Worm (Caenorhabditis elegans) whole organism, L4 larva: ENCODE measurements around the gene F45E1.5.

Source experiments
- D1046.2 ChIP-seq: fragments of 200-800 bp; sonication (Bioruptor generic); IDR thresholded peaks from 2 replicates; pipeline ENCODE4 v1.3.6; 2022; ENCODE audit warnings: missing genetic modification characterization, missing compliant biosample characterization
- F10B5.3 ChIP-seq: sonication (generic microtip); optimal IDR thresholded peaks from 2 replicates; lab custom pipeline; 2016; ENCODE audit warnings: mild to moderate bottlenecking, missing genetic modification characterization, missing compliant biosample characterization
- F26F4.8 ChIP-seq: fragments of 200-800 bp; sonication (Bioruptor generic); conservative IDR thresholded peaks from 2 replicates; pipeline ENCODE4 v1.3.6; 2022; ENCODE audit warnings: missing genetic modification characterization, missing compliant biosample characterization
- F37D6.2 ChIP-seq: sonication (generic microtip); optimal IDR thresholded peaks from 2 replicates; lab custom pipeline; 2016; ENCODE audit warnings: mild to moderate bottlenecking, missing genetic modification characterization, missing compliant biosample characterization
- F44E2.7 ChIP-seq: fragments of 200-800 bp; sonication (Bioruptor generic); IDR thresholded peaks from 2 replicates; pipeline ENCODE4 v2.1.2; 2022; ENCODE audit warnings: missing genetic modification characterization, missing compliant biosample characterization
- F49E8.2 ChIP-seq: sonication (generic microtip); optimal IDR thresholded peaks from 2 replicates; lab custom pipeline; 2016; ENCODE audit warnings: missing compliant biosample characterization, mild to moderate bottlenecking, missing genetic modification characterization, borderline replicate concordance
- R02D3.7 ChIP-seq: fragments of 150-350 bp; sonication (generic microtip); optimal IDR thresholded peaks from 3 replicates; lab custom pipeline; 2014; ENCODE audit warnings: missing biosample characterization, missing genetic modification characterization
- Y5F2A.4 ChIP-seq: fragments of 200-800 bp; sonication (Bioruptor generic); optimal IDR thresholded peaks from 2 replicates; lab custom pipeline; 2018; ENCODE audit warnings: mild to moderate bottlenecking, missing genetic modification characterization, missing compliant biosample characterization
- Y75B8A.6 ChIP-seq: fragments of 200-800 bp; sonication (Bioruptor generic); IDR thresholded peaks from 2 replicates; pipeline ENCODE4 v1.3.6; 2022; ENCODE audit warnings: missing genetic modification reagents, missing genetic modification characterization, missing compliant biosample characterization
- ZK546.5 ChIP-seq, 2 experiments: sonication (generic microtip); optimal IDR thresholded peaks; 2 replicates each; lab custom pipeline; 2017; ENCODE audit warnings: missing biosample characterization in 2 of 2, missing genetic modification characterization in 2 of 2
- ama-1 ChIP-seq: fragments of 150-350 bp; optimal IDR thresholded peaks from 2 replicates; lab custom pipeline; 2014; ENCODE audit warnings: inconsistent platforms, mixed read lengths
- ceh-20 ChIP-seq: fragments of 200-800 bp; sonication (Bioruptor generic); IDR thresholded peaks from 2 replicates; pipeline ENCODE4 v1.3.6; 2022; ENCODE audit warnings: missing genetic modification reagents, missing genetic modification characterization, missing compliant biosample characterization
- ceh-28 ChIP-seq: fragments of 150-350 bp; optimal IDR thresholded peaks from 2 replicates; lab custom pipeline; 2014; ENCODE audit warnings: missing biosample characterization, missing genetic modification reagents, missing genetic modification characterization
- ceh-32 ChIP-seq: sonication (generic microtip); optimal IDR thresholded peaks from 2 replicates; lab custom pipeline; 2016; ENCODE audit warnings: mild to moderate bottlenecking, missing genetic modification characterization, missing compliant biosample characterization; ENCODE audit not compliant: poor library complexity
- ceh-44 ChIP-seq: fragments of 200-800 bp; sonication (Bioruptor generic); IDR thresholded peaks from 2 replicates; pipeline ENCODE4 v1.3.6; 2022; ENCODE audit warnings: missing genetic modification reagents, missing genetic modification characterization, missing compliant biosample characterization
- ces-1 ChIP-seq: fragments of 150-350 bp; sonication (generic microtip); optimal IDR thresholded peaks from 4 replicates; lab custom pipeline; 2014; ENCODE audit warnings: missing biosample characterization, missing genetic modification reagents, missing genetic modification characterization
- ctbp-1 ChIP-seq: fragments of 200-800 bp; sonication (Bioruptor generic); IDR thresholded peaks from 2 replicates; pipeline ENCODE4 v1.3.6; 2022; ENCODE audit warnings: missing genetic modification reagents, missing genetic modification characterization, missing compliant biosample characterization
- daf-12 ChIP-seq: fragments of 150-350 bp; optimal IDR thresholded peaks from 2 replicates; lab custom pipeline; 2014; ENCODE audit warnings: missing biosample characterization, missing genetic modification reagents, missing genetic modification characterization
- daf-16 ChIP-seq, 3 experiments: sonication (generic microtip); optimal IDR thresholded peaks; 2 replicates each; lab custom pipeline; 2016 to 2017; ENCODE audit warnings: missing genetic modification characterization in 3 of 3, missing genetic modification reagents in 3 of 3, mild to moderate bottlenecking in 2 of 3, missing compliant biosample characterization in 2 of 3, missing biosample characterization in 1 of 3, moderate library complexity in 1 of 3
- daf-19 ChIP-seq: fragments of 200-800 bp; sonication (Bioruptor generic); conservative IDR thresholded peaks from 2 replicates; pipeline ENCODE4 v1.3.6; 2022; ENCODE audit warnings: missing genetic modification characterization, missing compliant biosample characterization
- dmd-8 ChIP-seq: fragments of 200-800 bp; sonication (Bioruptor generic); IDR thresholded peaks from 2 replicates; pipeline ENCODE4 v1.3.6; 2022; ENCODE audit warnings: missing genetic modification characterization, missing compliant biosample characterization
- dpl-1 ChIP-seq: fragments of 150-350 bp; optimal IDR thresholded peaks from 2 replicates; lab custom pipeline; 2014; ENCODE audit warnings: missing biosample characterization, missing genetic modification reagents, missing genetic modification characterization
- duxl-1 ChIP-seq: sonication (generic microtip); optimal IDR thresholded peaks from 2 replicates; lab custom pipeline; 2016; ENCODE audit warnings: mild to moderate bottlenecking, missing genetic modification characterization, moderate library complexity, missing compliant biosample characterization; ENCODE audit not compliant: poor library complexity
- dve-1 ChIP-seq: sonication (generic microtip); optimal IDR thresholded peaks from 2 replicates; lab custom pipeline; 2017; ENCODE audit warnings: antibody characterized with exemption, mild to moderate bottlenecking, missing genetic modification characterization, missing compliant biosample characterization; ENCODE audit not compliant: insufficient read depth
- fkh-10 ChIP-seq: fragments of 150-350 bp; optimal IDR thresholded peaks from 2 replicates; lab custom pipeline; 2014; ENCODE audit warnings: missing biosample characterization, missing genetic modification reagents, missing genetic modification characterization
- gei-8 ChIP-seq: fragments of 200-800 bp; sonication (Bioruptor generic); optimal IDR thresholded peaks from 2 replicates; lab custom pipeline; 2018; ENCODE audit warnings: mild to moderate bottlenecking, missing genetic modification characterization, missing compliant biosample characterization
- hif-1 ChIP-seq, 2 experiments: sonication (generic microtip); optimal IDR thresholded peaks; 2 replicates each; lab custom pipeline; 2016 to 2017; ENCODE audit warnings: missing compliant biosample characterization in 2 of 2, missing genetic modification characterization in 2 of 2, missing genetic modification reagents in 2 of 2, missing genotype in 2 of 2, mild to moderate bottlenecking in 1 of 2
- hlh-11 ChIP-seq: fragments of 200-800 bp; sonication (Bioruptor generic); optimal IDR thresholded peaks from 2 replicates; lab custom pipeline; 2018; ENCODE audit warnings: mild to moderate bottlenecking, missing genetic modification characterization, missing compliant biosample characterization
- hlh-30 ChIP-seq: sonication (generic microtip); optimal IDR thresholded peaks from 2 replicates; lab custom pipeline; 2017; ENCODE audit warnings: antibody characterized with exemption, mild to moderate bottlenecking, missing genetic modification characterization, missing compliant biosample characterization; ENCODE audit not compliant: insufficient read depth
- lim-7 ChIP-seq: fragments of 200-800 bp; sonication (Bioruptor generic); IDR thresholded peaks from 2 replicates; pipeline ENCODE4 v1.3.6; 2022; ENCODE audit warnings: missing genetic modification characterization, missing compliant biosample characterization
- madf-9 ChIP-seq: fragments of 200-800 bp; sonication (Bioruptor generic); conservative IDR thresholded peaks from 2 replicates; pipeline ENCODE4 v1.3.6; 2022; ENCODE audit warnings: missing genetic modification reagents, missing genetic modification characterization, missing compliant biosample characterization
- mes-2 ChIP-seq: sonication (generic microtip); optimal IDR thresholded peaks from 2 replicates; lab custom pipeline; 2016; ENCODE audit warnings: missing genotype, mild to moderate bottlenecking, missing genetic modification characterization, missing compliant biosample characterization; ENCODE audit not compliant: poor library complexity, severe bottlenecking
- mxl-2 ChIP-seq: fragments of 200-800 bp; sonication (Bioruptor generic); conservative IDR thresholded peaks from 2 replicates; pipeline ENCODE4 v1.3.6; 2022; ENCODE audit warnings: missing genetic modification reagents, missing genetic modification characterization, missing compliant biosample characterization
- mxl-3 ChIP-seq: fragments of 200-800 bp; sonication (Bioruptor generic); optimal IDR thresholded peaks from 2 replicates; lab custom pipeline; 2018; ENCODE audit warnings: mild to moderate bottlenecking, missing genetic modification characterization, missing compliant biosample characterization
- nhr-10 ChIP-seq: fragments of 150-350 bp; optimal IDR thresholded peaks from 2 replicates; lab custom pipeline; 2014; ENCODE audit warnings: missing biosample characterization, missing genetic modification characterization
- nhr-102 ChIP-seq: sonication (generic microtip); optimal IDR thresholded peaks from 2 replicates; lab custom pipeline; 2016; ENCODE audit warnings: mild to moderate bottlenecking, missing genetic modification characterization, moderate library complexity, missing compliant biosample characterization
- nhr-11 ChIP-seq: fragments of 150-350 bp; optimal IDR thresholded peaks from 2 replicates; lab custom pipeline; 2014; ENCODE audit warnings: missing biosample characterization, missing genetic modification characterization
- nhr-237 ChIP-seq: sonication (generic microtip); optimal IDR thresholded peaks from 2 replicates; lab custom pipeline; 2017; ENCODE audit warnings: missing biosample characterization, missing genetic modification characterization
- nhr-41 ChIP-seq: fragments of 200-800 bp; sonication (Bioruptor generic); IDR thresholded peaks from 2 replicates; pipeline ENCODE4 v1.3.6; 2022; ENCODE audit warnings: missing genetic modification reagents, missing genetic modification characterization, missing compliant biosample characterization
- nhr-42 ChIP-seq: fragments of 200-800 bp; sonication (Bioruptor generic); IDR thresholded peaks from 2 replicates; pipeline ENCODE4 v1.3.6; 2022; ENCODE audit warnings: missing genetic modification characterization, missing compliant biosample characterization
- nhr-6 ChIP-seq: fragments of 150-350 bp; optimal IDR thresholded peaks from 2 replicates; lab custom pipeline; 2014; ENCODE audit warnings: missing biosample characterization, missing genetic modification characterization
- nhr-77 ChIP-seq: fragments of 150-350 bp; optimal IDR thresholded peaks from 2 replicates; lab custom pipeline; 2014; ENCODE audit warnings: missing biosample characterization, missing genetic modification characterization
- php-3 ChIP-seq: fragments of 200-800 bp; sonication (Bioruptor generic); IDR thresholded peaks from 2 replicates; pipeline ENCODE4 v1.3.6; 2022; ENCODE audit warnings: missing genetic modification reagents, missing genetic modification characterization, missing compliant biosample characterization
- sdz-12 ChIP-seq: fragments of 200-800 bp; sonication (Bioruptor generic); optimal IDR thresholded peaks from 2 replicates; lab custom pipeline; 2018; ENCODE audit warnings: mild to moderate bottlenecking, missing genetic modification characterization, missing compliant biosample characterization
- set-16 ChIP-seq: fragments of 200-800 bp; sonication (Bioruptor generic); IDR thresholded peaks from 2 replicates; pipeline ENCODE4 v1.3.6; 2022; ENCODE audit warnings: missing genetic modification reagents, missing genetic modification characterization, missing compliant biosample characterization
- skn-1 ChIP-seq: fragments of 150-350 bp; optimal IDR thresholded peaks from 2 replicates; lab custom pipeline; 2014; ENCODE audit warnings: missing biosample characterization, missing genetic modification characterization
- unc-130 ChIP-seq: sonication (generic microtip); optimal IDR thresholded peaks from 2 replicates; lab custom pipeline; 2016; ENCODE audit warnings: missing genetic modification reagents, missing genetic modification characterization, missing compliant biosample characterization
- unc-39 ChIP-seq: sonication (generic microtip); optimal IDR thresholded peaks from 2 replicates; lab custom pipeline; 2017; ENCODE audit warnings: missing biosample characterization, missing genetic modification characterization
- zfp-3 ChIP-seq: fragments of 200-800 bp; sonication (Bioruptor generic); conservative IDR thresholded peaks from 2 replicates; pipeline ENCODE4 v1.3.6; 2022; ENCODE audit warnings: missing genetic modification reagents, missing genetic modification characterization, missing compliant biosample characterization
- zip-2 ChIP-seq: fragments of 150-350 bp; optimal IDR thresholded peaks from 2 replicates; lab custom pipeline; 2014; ENCODE audit warnings: missing biosample characterization, missing genetic modification characterization
- ztf-11 ChIP-seq: fragments of 150-350 bp; optimal IDR thresholded peaks from 2 replicates; lab custom pipeline; 2014; ENCODE audit warnings: missing biosample characterization, missing genetic modification characterization

F45E1.5 gene

ce11 chrX:8018441-8018840 is 41.9 kb downstream of the F45E1.5 start:
- TF ChIP-seq hlh-30 (tag; lab: Kevin White, UChicago), result peak; percentile 78
- TF ChIP-seq Y5F2A.4 (GFP tag; lab: Kevin White, UChicago), result no peak
- TF ChIP-seq unc-39, result no peak
- no peak for TF ChIP-seq ctbp-1 (GFP tag; lab: Robert Waterston, UW)
- TF ChIP-seq F26F4.8 (GFP tag; lab: Robert Waterston, UW), result no peak
- no peak for TF ChIP-seq nhr-102 (tag; lab: Kevin White, UChicago)
- no peak for TF ChIP-seq duxl-1 (tag; lab: Kevin White, UChicago)
- TF ChIP-seq nhr-41 (GFP tag; lab: Robert Waterston, UW), result no peak
- TF ChIP-seq gei-8, result no peak
- 0 out of 2 replicates have a peak, but pooled peaks have one; percentile 27 for TF ChIP-seq zfp-3 (GFP tag; lab: Robert Waterston, UW)
- TF ChIP-seq F10B5.3 (tag; lab: Kevin White, UChicago), result no peak
- no peak for TF ChIP-seq php-3
- no peak for TF ChIP-seq mxl-2
- peak in 1 of 2 experiments; percentile 5 for TF ChIP-seq hif-1 (tag; optimal IDR thresholded peaks at IDR 0.05; lab: Kevin White, UChicago)
- TF ChIP-seq ceh-32 (tag; lab: Kevin White, UChicago), result no peak
- TF ChIP-seq skn-1, result no peak
- TF ChIP-seq nhr-6 (tag; lab: Kevin White, UChicago), result peak; percentile 10
- no peak for TF ChIP-seq unc-130 (GFP tag; lab: Kevin White, UChicago)
- TF ChIP-seq nhr-77 (tag; lab: Kevin White, UChicago), result no peak
- peak; percentile 22; the same call in 1 of the 2 replicates for TF ChIP-seq D1046.2
- no peak for TF ChIP-seq R02D3.7
- no peak for TF ChIP-seq daf-12
- TF ChIP-seq nhr-237 (tag; lab: Kevin White, UChicago), result no peak
- no peak for TF ChIP-seq ztf-11 (tag; lab: Kevin White, UChicago)
- peak; percentile 31 for TF ChIP-seq dve-1 (tag; lab: Kevin White, UChicago)
- TF ChIP-seq F44E2.7 (GFP tag; lab: Robert Waterston, UW), result no peak
- no peak for TF ChIP-seq ZK546.5 (tag; optimal IDR thresholded peaks at IDR 0.05; lab: Kevin White, UChicago)
- TF ChIP-seq hlh-11 (tag; lab: Kevin White, UChicago), result peak; percentile 70
- no peak for TF ChIP-seq madf-9 (GFP tag; lab: Robert Waterston, UW)
- TF ChIP-seq daf-16 (GFP tag; optimal IDR thresholded peaks at IDR 0.05; lab: Kevin White, UChicago), result no peak
- peak; percentile 32 for TF ChIP-seq daf-16 (tag; optimal IDR thresholded peaks at IDR 0.05; lab: Kevin White, UChicago)
- TF ChIP-seq dmd-8 (GFP tag; lab: Robert Waterston, UW), result no peak
- 0 out of 2 replicates have a peak, but pooled peaks have one; percentile 26 for TF ChIP-seq ceh-20 (GFP tag; lab: Robert Waterston, UW)
- TF ChIP-seq ces-1, result no peak
- no peak for TF ChIP-seq dpl-1 (GFP tag; lab: Kevin White, UChicago)
- TF ChIP-seq nhr-11 (tag; lab: Kevin White, UChicago), result no peak
- TF ChIP-seq zip-2 (tag; lab: Kevin White, UChicago), result no peak
- no peak for TF ChIP-seq F49E8.2
- no peak for TF ChIP-seq F37D6.2
- no peak for TF ChIP-seq mes-2 (tag; lab: Kevin White, UChicago)
- no peak for TF ChIP-seq fkh-10 (GFP tag; lab: Kevin White, UChicago)
- no peak for TF ChIP-seq sdz-12 (GFP tag; lab: Kevin White, UChicago)
- TF ChIP-seq Y75B8A.6 (GFP tag; lab: Robert Waterston, UW), result no peak
- TF ChIP-seq mxl-3, result peak; percentile 60
- TF ChIP-seq nhr-42 (GFP tag; lab: Robert Waterston, UW), result no peak
- TF ChIP-seq ceh-28 (tag; lab: Kevin White, UChicago), result no peak
- TF ChIP-seq nhr-10, result no peak
- no peak for TF ChIP-seq set-16 (GFP tag; lab: Robert Waterston, UW)
- TF ChIP-seq ama-1 (lab: Kevin White, UChicago), result peak; percentile 88
- no peak for TF ChIP-seq lim-7 (GFP tag; lab: Robert Waterston, UW)
- TF ChIP-seq ceh-44, result no peak
- TF ChIP-seq daf-19 (GFP tag; lab: Robert Waterston, UW), result no peak
